Fruit fly (Drosophila melanogaster): ENCODE measurements around the gene NTPase.

NTPase gene

dm6 chr2L:2885503-2886225 lies at the start of gene NTPase, which contains the start of gene lilli (continued):
- TF ChIP-seq gcm2 (GFP tag; optimal IDR thresholded peaks at IDR 0.05) (peak; percentile 7), abd-A (tag; optimal IDR thresholded peaks at IDR 0.05) (peak; percentile 47), Doc3 (GFP tag; IDR thresholded peaks at IDR 0.05; ENCODE audit: partially characterized antibody) (peak; percentile 90), al (GFP tag; IDR thresholded peaks at IDR 0.05) (0 out of 2 replicates have a peak, but pooled peaks have one; percentile 7), CG15011 (GFP tag; optimal IDR thresholded peaks at IDR 0.05) (no peak), Kr (GFP tag; optimal IDR thresholded peaks at IDR 0.05) (no peak), CG2199 (GFP tag; IDR thresholded peaks at IDR 0.05) (peak; percentile 20; the same call in 1 of the 3 replicates), Atf-2 (GFP tag; optimal IDR thresholded peaks at IDR 0.05) (peak; percentile 48), CG34376 (GFP tag; optimal IDR thresholded peaks at IDR 0.05) (no peak), gem (tag; optimal IDR thresholded peaks at IDR 0.05) (peak; percentile 55), run (tag; optimal IDR thresholded peaks at IDR 0.05) (no peak), CG12104 (GFP tag; optimal IDR thresholded peaks at IDR 0.05) (peak; percentile 20), Side (GFP tag; optimal IDR thresholded peaks at IDR 0.05) (peak; percentile 80), CG7745 (tag; optimal IDR thresholded peaks at IDR 0.05) (no peak), CHES-1-like (GFP tag; optimal IDR thresholded peaks at IDR 0.05) (peak; percentile 58), ems (GFP tag; optimal IDR thresholded peaks at IDR 0.05) (peak; percentile 71), crc (GFP tag; optimal IDR thresholded peaks at IDR 0.05) (peak; percentile 62), stc (GFP tag; IDR thresholded peaks at IDR 0.05) (0 out of 2 replicates have a peak, but pooled peaks have one; percentile 16), Ets97D (GFP tag; optimal IDR thresholded peaks at IDR 0.05) (peak; percentile 48), ken (GFP tag; IDR thresholded peaks at IDR 0.05) (peak; percentile 78), Hr3 (GFP tag; optimal IDR thresholded peaks at IDR 0.05) (peak; percentile 27), Oli (tag; optimal IDR thresholded peaks at IDR 0.05) (no peak), gcm (GFP tag; optimal IDR thresholded peaks at IDR 0.05) (no peak), corto (GFP tag; optimal IDR thresholded peaks at IDR 0.05) (peak; percentile 73), Optix (GFP tag; IDR thresholded peaks at IDR 0.05) (peak; percentile 42; the same call in 1 of the 3 replicates), Xrp1 (GFP tag; IDR thresholded peaks at IDR 0.05) (peak; percentile 68; the same call in 1 of the 2 replicates), Fer2 (tag; optimal IDR thresholded peaks at IDR 0.05) (no peak), CG17328 (GFP tag; IDR thresholded peaks at IDR 0.05) (peak; percentile 54), CG11504 (tag; optimal IDR thresholded peaks at IDR 0.05) (peak; percentile 15), YL-1 (GFP tag; optimal IDR thresholded peaks at IDR 0.05) (peak; percentile 32), ab (GFP tag; optimal IDR thresholded peaks at IDR 0.05) (peak; percentile 15), CG15696 (tag; optimal IDR thresholded peaks at IDR 0.05) (no peak), hb (GFP tag; IDR thresholded peaks at IDR 0.05; ENCODE audit: partially characterized antibody) (peak; percentile 89), Nf-YB (GFP tag; optimal IDR thresholded peaks at IDR 0.05) (no peak), CG4328 (GFP tag; optimal IDR thresholded peaks at IDR 0.05) (peak; percentile 18), zfh2 (GFP tag; optimal IDR thresholded peaks at IDR 0.05) (peak; percentile 72), CG6791 (GFP tag; IDR thresholded peaks at IDR 0.05; ENCODE audit: partially characterized antibody) (peak; percentile 97), exex (tag; optimal IDR thresholded peaks at IDR 0.05) (no peak), lab (GFP tag; optimal IDR thresholded peaks at IDR 0.05) (peak; percentile 54), CG12659 (GFP tag; optimal IDR thresholded peaks at IDR 0.05) (peak; percentile 57), CG10959 (GFP tag; IDR thresholded peaks at IDR 0.05) (peak; percentile 31; the same call in 1 of the 2 replicates), maf-S (GFP tag; optimal IDR thresholded peaks at IDR 0.05) (peak; percentile 55), sima (GFP tag; optimal IDR thresholded peaks at IDR 0.05) (no peak), vvl (GFP tag; IDR thresholded peaks at IDR 0.05) (peak; percentile 70), fd96Cb (tag; optimal IDR thresholded peaks at IDR 0.05) (no peak), zen2 (GFP tag; IDR thresholded peaks at IDR 0.05; ENCODE audit: partially characterized antibody) (peak; percentile 94), CTCF (GFP tag; optimal IDR thresholded peaks at IDR 0.05) (no peak), dmrt99B (tag; optimal IDR thresholded peaks at IDR 0.05) (no peak), hbn (GFP tag; IDR thresholded peaks at IDR 0.05; ENCODE audit: partially characterized antibody) (peak; percentile 82)

Measured in whole organism, embryonic.